Worm (Caenorhabditis elegans) whole organism, mixed stage, embryonic: ENCODE data around the gene Y66C5A.2.

Source experiments
- M03D4.4 ChIP-seq: sonication (generic microtip); optimal IDR thresholded peaks from 2 replicates; lab custom pipeline; 2017; ENCODE audit warnings: mild to moderate bottlenecking, missing genetic modification characterization, missing compliant biosample characterization
- bed-3 ChIP-seq: fragments of 200-800 bp; sonication (Bioruptor generic); optimal IDR thresholded peaks from 3 replicates; lab custom pipeline; 2018; ENCODE audit warnings: mild to moderate bottlenecking, missing genetic modification characterization, moderate library complexity, missing compliant biosample characterization
- blmp-1 ChIP-seq: fragments of 150-350 bp; optimal IDR thresholded peaks from 2 replicates; lab custom pipeline; 2014; ENCODE audit warnings: missing biosample characterization, missing genetic modification characterization
- ceh-39 ChIP-seq: fragments of 150-350 bp; optimal IDR thresholded peaks from 2 replicates; lab custom pipeline; 2014; ENCODE audit warnings: missing biosample characterization, missing genetic modification characterization
- ceh-43 ChIP-seq: fragments of 200-800 bp; sonication (Bioruptor generic); optimal IDR thresholded peaks from 2 replicates; lab custom pipeline; 2018; ENCODE audit warnings: mild to moderate bottlenecking, missing genetic modification characterization, moderate library complexity, missing compliant biosample characterization
- ceh-83 ChIP-seq: fragments of 200-800 bp; sonication (Bioruptor generic); optimal IDR thresholded peaks from 2 replicates; lab custom pipeline; 2018; ENCODE audit warnings: mild to moderate bottlenecking, missing genetic modification characterization, missing compliant biosample characterization
- ces-1 ChIP-seq: fragments of 150-350 bp; optimal IDR thresholded peaks from 2 replicates; lab custom pipeline; 2014; ENCODE audit warnings: missing biosample characterization, missing genetic modification reagents, missing genetic modification characterization
- cnd-1 ChIP-seq: fragments of 200-800 bp; sonication (Bioruptor generic); optimal IDR thresholded peaks from 2 replicates; lab custom pipeline; 2018; ENCODE audit warnings: mild to moderate bottlenecking, missing genetic modification characterization, missing compliant biosample characterization
- drap-1 ChIP-seq: fragments of 200-800 bp; sonication (Bioruptor generic); optimal IDR thresholded peaks from 3 replicates; lab custom pipeline; 2018; ENCODE audit warnings: mild to moderate bottlenecking, missing genetic modification characterization, missing compliant biosample characterization
- elt-1 ChIP-seq: sonication (generic microtip); optimal IDR thresholded peaks from 2 replicates; lab custom pipeline; 2017; ENCODE audit warnings: missing genetic modification characterization, mild to moderate bottlenecking, missing compliant biosample characterization, antibody characterized with exemption, moderate library complexity, borderline replicate concordance; ENCODE audit not compliant: insufficient read depth
- elt-3 ChIP-seq: fragments of 150-350 bp; optimal IDR thresholded peaks from 2 replicates; lab custom pipeline; 2014; ENCODE audit warnings: missing biosample characterization, missing genetic modification characterization
- flh-1 ChIP-seq: fragments of 200-800 bp; sonication (Bioruptor generic); optimal IDR thresholded peaks from 2 replicates; lab custom pipeline; 2018; ENCODE audit warnings: mild to moderate bottlenecking, missing genetic modification characterization, moderate library complexity, missing compliant biosample characterization
- ham-2 ChIP-seq: fragments of 200-800 bp; sonication (Bioruptor generic); optimal IDR thresholded peaks from 2 replicates; lab custom pipeline; 2018; ENCODE audit warnings: mild to moderate bottlenecking, missing genetic modification characterization, missing compliant biosample characterization
- hlh-1 ChIP-seq: fragments of 150-350 bp; optimal IDR thresholded peaks from 2 replicates; lab custom pipeline; 2014; ENCODE audit warnings: missing biosample characterization, missing genetic modification reagents, missing genetic modification characterization
- lin-13 ChIP-seq: fragments of 150-350 bp; optimal IDR thresholded peaks from 2 replicates; lab custom pipeline; 2014; ENCODE audit warnings: missing biosample characterization, missing genetic modification characterization
- lin-32 ChIP-seq: fragments of 200-800 bp; sonication (Bioruptor generic); optimal IDR thresholded peaks from 2 replicates; lab custom pipeline; 2018; ENCODE audit warnings: mild to moderate bottlenecking, missing genetic modification characterization, missing compliant biosample characterization
- lsy-2 ChIP-seq: fragments of 150-350 bp; optimal IDR thresholded peaks from 2 replicates; lab custom pipeline; 2014; ENCODE audit warnings: missing biosample characterization, missing genetic modification characterization
- mab-5 ChIP-seq: fragments of 150-350 bp; optimal IDR thresholded peaks from 2 replicates; lab custom pipeline; 2014; ENCODE audit warnings: missing biosample characterization, missing genetic modification characterization
- mep-1 ChIP-seq: fragments of 150-350 bp; optimal IDR thresholded peaks from 2 replicates; lab custom pipeline; 2017; ENCODE audit warnings: missing biosample characterization, missing genetic modification reagents, missing genetic modification characterization, inconsistent platforms
- mls-2 ChIP-seq: sonication (generic microtip); optimal IDR thresholded peaks from 2 replicates; lab custom pipeline; 2016; ENCODE audit warnings: mild to moderate bottlenecking, missing genetic modification characterization, moderate library complexity, missing compliant biosample characterization
- nhr-12 ChIP-seq: fragments of 150-350 bp; optimal IDR thresholded peaks from 2 replicates; lab custom pipeline; 2014; ENCODE audit warnings: missing biosample characterization, missing genetic modification characterization
- nhr-2 ChIP-seq: fragments of 150-350 bp; optimal IDR thresholded peaks from 2 replicates; lab custom pipeline; 2014; ENCODE audit warnings: missing biosample characterization, missing genetic modification characterization
- nhr-237 ChIP-seq: fragments of 150-350 bp; optimal IDR thresholded peaks from 2 replicates; lab custom pipeline; 2014; ENCODE audit warnings: missing biosample characterization, missing genetic modification characterization
- nhr-28 ChIP-seq: fragments of 150-350 bp; optimal IDR thresholded peaks from 2 replicates; lab custom pipeline; 2014; ENCODE audit warnings: missing biosample characterization, missing genetic modification characterization
- nhr-76 ChIP-seq: sonication (generic microtip); optimal IDR thresholded peaks from 2 replicates; lab custom pipeline; 2017; ENCODE audit warnings: missing biosample characterization, missing genetic modification characterization
- pha-4 ChIP-seq: fragments of 150-350 bp; optimal IDR thresholded peaks from 2 replicates; lab custom pipeline; 2018; ENCODE audit warnings: missing biosample characterization, missing genetic modification reagents, missing genetic modification characterization
- sem-2 ChIP-seq: fragments of 200-800 bp; sonication (Bioruptor generic); optimal IDR thresholded peaks from 2 replicates; lab custom pipeline; 2018; ENCODE audit warnings: mild to moderate bottlenecking, missing genetic modification characterization, missing compliant biosample characterization
- snpc-4 ChIP-seq: fragments of 150-350 bp; optimal IDR thresholded peaks from 2 replicates; lab custom pipeline; 2014; ENCODE audit warnings: missing biosample characterization, missing genetic modification characterization
- sptf-1 ChIP-seq: sonication (generic microtip); optimal IDR thresholded peaks from 2 replicates; lab custom pipeline; 2017; ENCODE audit warnings: mild to moderate bottlenecking, missing genetic modification characterization, moderate library complexity, missing compliant biosample characterization
- tbx-8 ChIP-seq: fragments of 200-800 bp; sonication (Bioruptor generic); optimal IDR thresholded peaks from 2 replicates; lab custom pipeline; 2018; ENCODE audit warnings: mild to moderate bottlenecking, missing genetic modification characterization, moderate library complexity, missing compliant biosample characterization
- unc-120 ChIP-seq: sonication (generic microtip); optimal IDR thresholded peaks from 2 replicates; lab custom pipeline; 2017; ENCODE audit warnings: missing genetic modification characterization, missing compliant biosample characterization; ENCODE audit not compliant: poor library complexity, severe bottlenecking
- unc-39 ChIP-seq: fragments of 150-350 bp; optimal IDR thresholded peaks from 2 replicates; lab custom pipeline; 2014; ENCODE audit warnings: missing biosample characterization, missing genetic modification characterization
- unc-62 ChIP-seq: fragments of 150-350 bp; optimal IDR thresholded peaks from 2 replicates; lab custom pipeline; 2014; ENCODE audit warnings: missing biosample characterization, missing genetic modification reagents, missing genetic modification characterization
- zip-8 ChIP-seq: fragments of 150-350 bp; optimal IDR thresholded peaks from 2 replicates; lab custom pipeline; 2014; ENCODE audit warnings: missing biosample characterization, missing genetic modification characterization
- ztf-11 ChIP-seq: fragments of 150-350 bp; optimal IDR thresholded peaks from 2 replicates; lab custom pipeline; 2014; ENCODE audit warnings: missing biosample characterization, missing genetic modification characterization

Gene Y66C5A.2

ce11 chrX:14487832-14488231 is 27.3 kb downstream of the Y66C5A.2 start:
- TF ChIP-seq ceh-43 (GFP tag; lab: Kevin White, UChicago) (no peak), hlh-1 (tag; lab: Kevin White, UChicago) (no peak), ceh-39 (tag; lab: Kevin White, UChicago) (no peak), drap-1 (no peak), elt-3 (tag; lab: Kevin White, UChicago) (no peak)

ce11 chrX:14489945-14490344 is 29.4 kb downstream of the Y66C5A.2 start, which contains the start of gene his-24:
Gene his-24 (plus strand): TSS chrX:14490094.
- TF ChIP-seq unc-62 (GFP tag; lab: Kevin White, UChicago) (peak; percentile 29), ceh-39 (tag; lab: Kevin White, UChicago) (peak; percentile 61), flh-1 (GFP tag; lab: Kevin White, UChicago) (no peak), drap-1 (peak; percentile 25), mls-2 (tag; lab: Kevin White, UChicago) (peak; percentile 47), M03D4.4 (peak; percentile 36), nhr-2 (no peak), sptf-1 (peak; percentile 38), lin-13 (tag; lab: Kevin White, UChicago) (peak; percentile 75), ceh-83 (peak; percentile 51), unc-120 (peak; percentile 26), ces-1 (peak; percentile 37), lin-32 (peak; percentile 5), nhr-76 (tag; lab: Kevin White, UChicago) (no peak), nhr-12 (tag; lab: Kevin White, UChicago) (no peak), lsy-2 (tag; lab: Kevin White, UChicago) (peak; percentile 44), zip-8 (tag; lab: Kevin White, UChicago) (peak; percentile 6), sem-2 (no peak), bed-3 (GFP tag; lab: Kevin White, UChicago) (no peak), elt-1 (tag; lab: Kevin White, UChicago) (no peak), blmp-1 (tag; lab: Kevin White, UChicago) (no peak), ztf-11 (tag; lab: Kevin White, UChicago) (peak; percentile 64), unc-39 (tag; lab: Kevin White, UChicago) (no peak), ceh-43 (GFP tag; lab: Kevin White, UChicago) (no peak), cnd-1 (tag; lab: Kevin White, UChicago) (peak; percentile 59), tbx-8 (GFP tag; lab: Kevin White, UChicago) (no peak), nhr-237 (tag; lab: Kevin White, UChicago) (no peak), mab-5 (tag; lab: Kevin White, UChicago) (no peak), mep-1 (peak; percentile 87), hlh-1 (tag; lab: Kevin White, UChicago) (peak; percentile 35), nhr-28 (tag; lab: Kevin White, UChicago) (no peak), elt-3 (tag; lab: Kevin White, UChicago) (no peak), ham-2 (GFP tag; lab: Kevin White, UChicago) (no peak), snpc-4 (tag; lab: Kevin White, UChicago) (no peak), pha-4 (tag; lab: Kevin White, UChicago) (peak; percentile 66)

- TF ChIP-seq hlh-1 (tag; lab: Kevin White, UChicago) (no peak), ceh-83 (no peak), unc-120 (no peak), elt-3 (tag; lab: Kevin White, UChicago) (no peak), ham-2 (GFP tag; lab: Kevin White, UChicago) (no peak), zip-8 (tag; lab: Kevin White, UChicago) (no peak), drap-1 (no peak), lsy-2 (tag; lab: Kevin White, UChicago) (no peak), blmp-1 (tag; lab: Kevin White, UChicago) (no peak), nhr-76 (tag; lab: Kevin White, UChicago) (no peak), nhr-12 (tag; lab: Kevin White, UChicago) (no peak)
- TF ChIP-seq, all 35 proteins: peak for 0
Observed at ce11 chrX:14490486-14490885, 30.0 kb downstream of the Y66C5A.2 start.

ce11 chrX:14491103-14491502 is 30.6 kb downstream of the Y66C5A.2 start:
- peak; percentile 70 for TF ChIP-seq ceh-39 (tag; lab: Kevin White, UChicago)
- TF ChIP-seq nhr-2: no peak
- no peak for TF ChIP-seq ceh-83
- no peak for TF ChIP-seq sptf-1
- TF ChIP-seq drap-1: no peak
- peak; percentile 38 for TF ChIP-seq mep-1
- TF ChIP-seq unc-39 (tag; lab: Kevin White, UChicago): no peak
- TF ChIP-seq nhr-28 (tag; lab: Kevin White, UChicago): no peak
- TF ChIP-seq elt-3 (tag; lab: Kevin White, UChicago): no peak
- TF ChIP-seq unc-62 (GFP tag; lab: Kevin White, UChicago): no peak
- no peak for TF ChIP-seq snpc-4 (tag; lab: Kevin White, UChicago)
- TF ChIP-seq hlh-1 (tag; lab: Kevin White, UChicago): no peak
- no peak for TF ChIP-seq nhr-76 (tag; lab: Kevin White, UChicago)
- TF ChIP-seq lin-13 (tag; lab: Kevin White, UChicago): no peak
- TF ChIP-seq flh-1 (GFP tag; lab: Kevin White, UChicago): no peak
- no peak for TF ChIP-seq ces-1
- TF ChIP-seq nhr-237 (tag; lab: Kevin White, UChicago): no peak
- TF ChIP-seq blmp-1 (tag; lab: Kevin White, UChicago): no peak
- no peak for TF ChIP-seq lsy-2 (tag; lab: Kevin White, UChicago)
- TF ChIP-seq unc-120: no peak
- TF ChIP-seq ceh-43 (GFP tag; lab: Kevin White, UChicago): no peak
- no peak for TF ChIP-seq nhr-12 (tag; lab: Kevin White, UChicago)
- peak; percentile 55 for TF ChIP-seq cnd-1 (tag; lab: Kevin White, UChicago)
- TF ChIP-seq ztf-11 (tag; lab: Kevin White, UChicago): no peak
- no peak for TF ChIP-seq tbx-8 (GFP tag; lab: Kevin White, UChicago)
- TF ChIP-seq sem-2: no peak
- peak; percentile 23 for TF ChIP-seq zip-8 (tag; lab: Kevin White, UChicago)
- no peak for TF ChIP-seq pha-4 (tag; lab: Kevin White, UChicago)
- peak; percentile 22 for TF ChIP-seq mls-2 (tag; lab: Kevin White, UChicago)
